Worm (Caenorhabditis elegans): ENCODE data around the gene Y39G8B.1.

Gene Y39G8B.1

DNA sequence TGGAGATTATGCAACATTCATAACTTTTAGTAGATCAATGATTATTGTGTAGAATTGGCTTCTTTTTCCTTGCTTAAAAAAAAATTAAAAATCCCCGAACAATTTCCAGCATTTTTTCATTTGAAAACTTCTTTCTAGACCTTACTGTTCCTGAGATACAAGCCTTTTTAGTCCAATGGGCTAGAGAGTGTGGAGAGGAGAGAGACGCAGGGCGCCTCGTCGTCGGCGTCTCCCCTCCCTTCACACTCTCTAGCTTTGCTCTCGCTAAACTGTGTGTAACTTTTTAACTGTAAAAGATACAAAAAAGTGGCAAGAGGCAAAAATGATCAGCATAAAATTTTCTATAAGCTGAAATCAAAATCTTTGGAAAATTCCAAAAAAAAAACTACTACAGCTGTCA is 31.6 kb upstream of the Y39G8B.1 start:
- no peak for TF ChIP-seq nhr-12 (tag; optimal IDR thresholded peaks at IDR 0.05)

DNA sequence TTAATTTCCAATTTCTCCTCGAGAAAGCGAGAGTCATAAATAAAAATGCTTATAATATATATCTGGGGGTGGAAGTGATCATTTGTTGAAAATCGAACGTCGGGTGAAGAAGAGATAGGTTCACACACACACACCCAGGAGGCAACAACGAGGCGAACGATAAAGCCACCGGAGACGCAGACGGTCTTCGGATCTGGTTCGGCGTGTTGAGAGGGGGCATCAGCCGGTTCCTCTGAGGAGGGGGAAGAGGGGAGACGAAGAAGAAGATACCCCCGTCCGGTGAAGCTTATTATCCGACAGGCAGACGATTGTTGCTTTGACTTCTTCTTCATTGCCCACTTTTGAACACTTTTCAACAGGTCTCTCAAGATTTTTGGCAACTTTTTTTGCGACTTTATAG is 31.2 kb upstream of the Y39G8B.1 start:
- TF ChIP-seq eor-1 (tag; optimal IDR thresholded peaks at IDR 0.05) (no peak), nhr-11 (tag; optimal IDR thresholded peaks at IDR 0.05) (no peak), nhr-43 (tag; optimal IDR thresholded peaks at IDR 0.05; ENCODE audit: poor library complexity, severe bottlenecking) (peak; percentile 56), nhr-67 (tag; optimal IDR thresholded peaks at IDR 0.05) (no peak)

DNA sequence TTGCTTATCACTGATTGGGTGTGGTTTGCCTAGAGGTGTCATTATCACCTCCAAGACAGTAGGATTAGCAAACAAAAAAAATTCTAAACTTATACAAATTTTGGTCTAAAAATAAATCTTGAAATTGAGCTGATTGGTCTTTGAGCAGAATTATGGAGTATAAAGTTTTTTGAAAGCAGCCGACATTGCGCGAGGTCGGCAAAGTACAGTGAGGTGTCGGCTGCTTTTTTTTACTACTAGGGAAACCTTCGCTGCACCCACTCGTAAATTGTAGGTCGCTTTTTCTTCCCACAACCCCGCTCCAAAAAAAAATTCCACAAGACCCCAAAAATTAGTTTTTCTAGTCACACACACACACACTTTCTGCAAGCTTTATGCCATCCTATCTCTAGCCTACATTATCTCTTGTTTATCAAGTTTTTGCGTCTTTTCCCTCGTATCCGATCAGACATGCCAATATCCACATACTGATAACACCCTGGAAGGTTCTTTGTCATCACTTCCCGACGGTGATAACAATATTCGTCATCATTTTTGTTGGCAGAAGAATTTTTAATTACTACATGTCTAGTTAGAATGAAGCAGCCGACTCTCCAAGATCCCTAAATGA is 30.3 kb upstream of the Y39G8B.1 start:
- TF ChIP-seq ztf-4 (tag; optimal IDR thresholded peaks at IDR 0.05): no peak
- peak; percentile 26 for TF ChIP-seq elt-2 (tag; optimal IDR thresholded peaks at IDR 0.05)
- peak; percentile 35 for TF ChIP-seq snpc-4 (tag; optimal IDR thresholded peaks at IDR 0.05)

DNA sequence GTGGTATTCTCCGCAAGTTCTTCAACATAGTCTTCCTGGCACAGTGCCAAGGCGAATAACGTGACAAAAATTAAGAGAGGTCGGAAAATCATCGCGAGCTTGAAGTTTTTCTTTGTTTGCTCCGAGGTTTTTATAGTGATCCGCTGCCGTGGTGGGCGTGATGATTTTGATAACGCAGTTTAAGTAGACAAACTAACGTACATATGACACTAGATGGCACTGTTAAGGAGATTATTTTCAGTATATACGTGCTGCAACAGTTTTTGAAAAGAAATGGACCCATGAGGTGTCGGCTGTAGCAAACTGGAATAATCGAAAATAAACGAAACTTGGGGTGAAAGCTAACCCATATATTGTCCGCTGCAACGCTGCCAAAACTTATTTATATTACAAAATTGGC is 28.6 kb upstream of the Y39G8B.1 start, which contains the start of gene F01D5.5:
Gene F01D5.5 (minus strand): TSS at position 101 of the 400 bp plus-strand sequence.
- TF ChIP-seq nhr-76 (tag; optimal IDR thresholded peaks at IDR 0.05) (no peak), elt-2 (tag; optimal IDR thresholded peaks at IDR 0.05) (peak; percentile 34)

DNA sequence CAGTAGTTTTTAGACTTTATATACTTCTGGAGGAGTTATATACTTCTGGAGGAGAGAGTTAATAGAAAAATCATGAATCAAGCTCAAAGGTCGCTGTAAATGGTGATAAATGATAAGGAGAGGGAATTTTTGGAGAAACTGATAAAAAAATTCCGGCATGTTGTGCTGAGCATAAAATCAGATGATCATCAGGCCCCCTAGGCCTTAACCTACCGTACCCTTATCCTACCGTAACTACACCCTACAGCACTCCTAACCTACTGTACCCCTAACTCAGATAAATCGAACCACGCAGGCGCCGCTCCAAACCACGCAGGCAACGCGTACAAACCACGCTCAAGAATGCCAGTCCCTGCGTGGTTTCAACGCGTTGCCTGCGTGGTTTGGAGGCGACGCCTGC is 26.4 kb upstream of the Y39G8B.1 start, which contains the start of gene F01D5.3:
Gene F01D5.3 (minus strand): TSS at position 101 of the 400 bp plus-strand sequence.
- TF ChIP-seq elt-2 (tag; optimal IDR thresholded peaks at IDR 0.05): peak; percentile 42

DNA sequence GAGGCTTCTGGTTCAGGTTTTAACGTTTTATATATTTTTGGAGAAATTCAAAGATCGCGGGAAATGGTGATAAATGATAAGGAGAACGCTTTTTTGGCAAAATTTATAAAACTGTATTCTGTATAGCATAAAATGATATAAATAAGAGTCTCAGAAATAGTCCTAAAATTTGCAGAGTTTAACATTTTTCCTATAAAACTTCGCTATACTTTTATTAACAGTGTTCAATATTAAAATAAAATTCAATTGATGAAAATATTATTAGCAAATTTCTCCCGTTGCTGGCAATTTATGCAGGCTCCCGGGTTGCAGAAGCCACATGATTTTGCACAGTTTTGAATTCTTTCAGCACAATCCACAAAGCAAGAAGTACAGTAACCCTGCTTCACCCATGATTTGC is 25.4 kb upstream of the Y39G8B.1 start, which contains the start of gene F01D5.2:
Gene F01D5.2 (minus strand): TSS at position 101 of the 400 bp plus-strand sequence.
- TF ChIP-seq nfya-1 (tag; optimal IDR thresholded peaks at IDR 0.05; ENCODE audit: insufficient read depth) (no peak), pqm-1 (tag; optimal IDR thresholded peaks at IDR 0.05) (no peak), hmg-11 (tag; optimal IDR thresholded peaks at IDR 0.05) (no peak), pha-4 (tag; optimal IDR thresholded peaks at IDR 0.05) (no peak), lin-39 (tag; optimal IDR thresholded peaks at IDR 0.05) (no peak), fkh-10 (GFP tag; optimal IDR thresholded peaks at IDR 0.05) (no peak), nhr-12 (tag; optimal IDR thresholded peaks at IDR 0.05) (no peak), eor-1 (tag; optimal IDR thresholded peaks at IDR 0.05) (no peak), ceh-9 (tag; optimal IDR thresholded peaks at IDR 0.05) (no peak)

DNA sequence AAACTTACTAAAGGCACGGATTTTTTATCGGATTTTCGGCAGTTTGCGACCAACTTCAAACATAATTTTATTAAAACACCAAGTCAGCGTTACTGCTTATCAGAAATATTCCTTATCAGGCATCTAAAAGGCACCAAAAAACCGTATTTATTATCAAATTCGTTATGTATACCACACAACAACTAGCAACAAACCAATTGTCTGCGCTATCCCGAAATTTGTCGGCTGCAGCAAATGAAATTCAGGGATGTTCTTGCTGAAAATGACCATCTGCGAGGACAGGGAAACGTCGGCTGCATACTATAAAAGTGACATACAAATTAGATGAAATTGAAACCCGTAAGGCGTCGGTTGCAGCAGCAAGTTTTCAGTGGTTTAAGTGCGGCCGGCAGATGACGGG is 24.4 kb upstream of the Y39G8B.1 start:
- no peak for TF ChIP-seq fkh-2 (tag; optimal IDR thresholded peaks at IDR 0.05)
- no peak for TF ChIP-seq elt-1 (tag; optimal IDR thresholded peaks at IDR 0.05)
- TF ChIP-seq pqm-1 (tag; optimal IDR thresholded peaks at IDR 0.05): peak; percentile 35
- TF ChIP-seq nhr-76 (tag; optimal IDR thresholded peaks at IDR 0.05): no peak
- no peak for TF ChIP-seq ztf-11 (tag; optimal IDR thresholded peaks at IDR 0.05)

DNA sequence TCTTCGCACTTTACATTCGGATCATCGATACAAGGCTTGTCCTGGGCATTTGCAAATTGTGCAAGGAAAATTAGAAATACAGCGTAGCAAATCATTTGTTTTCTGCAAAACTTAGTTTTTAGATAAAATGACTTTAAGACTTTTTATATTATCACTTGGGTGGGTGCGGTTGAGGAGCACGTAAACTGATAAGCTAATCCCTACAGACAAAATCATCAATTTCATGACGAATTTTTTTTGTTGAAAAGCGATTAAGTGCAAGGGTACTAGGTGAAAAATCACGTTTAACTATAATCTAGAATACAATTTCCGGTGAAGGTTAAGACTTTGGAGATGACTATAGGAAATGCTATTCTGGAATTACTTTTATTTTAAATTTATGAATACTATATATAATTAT is 23.9 kb upstream of the Y39G8B.1 start, which contains the start of gene F01D5.1:
Gene F01D5.1 (minus strand): TSS at position 105 of the 400 bp plus-strand sequence.
- TF ChIP-seq pqm-1 (tag; optimal IDR thresholded peaks at IDR 0.05): peak; percentile 64
- peak; percentile 75 for TF ChIP-seq elt-2 (tag; optimal IDR thresholded peaks at IDR 0.05)
- no peak for TF ChIP-seq nhr-28 (tag; optimal IDR thresholded peaks at IDR 0.05)

DNA sequence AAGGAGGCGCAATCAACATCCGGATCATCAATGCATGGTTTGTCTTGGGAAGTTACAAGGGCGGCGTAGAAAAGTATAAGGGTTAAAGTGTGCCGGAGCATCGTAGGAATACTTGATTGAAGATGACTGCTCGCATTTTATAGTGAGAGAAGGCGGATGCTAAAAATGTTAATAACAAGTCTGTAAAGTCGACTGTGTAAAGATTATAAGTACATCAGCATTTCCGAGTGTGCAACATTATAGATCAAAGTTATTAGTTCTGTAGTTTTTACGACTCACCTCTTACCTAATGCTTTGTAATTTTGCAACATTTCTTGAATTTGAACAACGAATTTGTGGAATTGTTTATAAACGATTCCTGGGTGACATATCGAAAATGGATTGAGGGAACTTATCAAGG is 21.3 kb upstream of the Y39G8B.1 start, which contains the start of gene Y39G8B.7:
Gene Y39G8B.7 (minus strand): TSS at position 101 of the 400 bp plus-strand sequence.
- TF ChIP-seq nhr-23 (tag; optimal IDR thresholded peaks at IDR 0.05) (no peak), nhr-76 (tag; optimal IDR thresholded peaks at IDR 0.05) (no peak), lin-15B (tag; optimal IDR thresholded peaks at IDR 0.05) (no peak), ama-1 (optimal IDR thresholded peaks at IDR 0.05) (no peak), aly-2 (tag; optimal IDR thresholded peaks at IDR 0.05) (no peak), daf-12 (tag; optimal IDR thresholded peaks at IDR 0.05) (no peak), egl-5 (tag; optimal IDR thresholded peaks at IDR 0.05) (no peak), ceh-16 (tag; optimal IDR thresholded peaks at IDR 0.05) (no peak), nhr-237 (tag; optimal IDR thresholded peaks at IDR 0.05) (no peak), ztf-11 (tag; optimal IDR thresholded peaks at IDR 0.05) (no peak), elt-1 (tag; optimal IDR thresholded peaks at IDR 0.05) (no peak), lin-39 (tag; optimal IDR thresholded peaks at IDR 0.05) (no peak), nhr-77 (tag; optimal IDR thresholded peaks at IDR 0.05) (no peak), ztf-4 (tag; optimal IDR thresholded peaks at IDR 0.05) (no peak), fkh-10 (GFP tag; optimal IDR thresholded peaks at IDR 0.05) (no peak)
